Fruit fly (Drosophila melanogaster): ENCODE results near the gene Saf6.

Saf6 gene

dm6 chr2L:819315-820032 lies 3.7 kb upstream of the Saf6 start, which contains the start of the genes PGAP2 and Clp (continued):
- no peak for TF ChIP-seq grn (GFP tag; optimal IDR thresholded peaks at IDR 0.05)
- peak; percentile 62 for TF ChIP-seq CG10654 (GFP tag; optimal IDR thresholded peaks at IDR 0.05)
- TF ChIP-seq D19A (tag; optimal IDR thresholded peaks at IDR 0.05): no peak
- no peak for TF ChIP-seq bigmax (GFP tag; optimal IDR thresholded peaks at IDR 0.05)
- peak; percentile 26 for TF ChIP-seq CG15479 (GFP tag; optimal IDR thresholded peaks at IDR 0.05)
- peak; percentile 59; the same call in 1 of the 3 replicates for TF ChIP-seq CG7357 (GFP tag; IDR thresholded peaks at IDR 0.05)
- TF ChIP-seq ewg (GFP tag; optimal IDR thresholded peaks at IDR 0.05): peak; percentile 54
- TF ChIP-seq CG12104 (GFP tag; optimal IDR thresholded peaks at IDR 0.05): peak; percentile 79
- no peak for TF ChIP-seq Dfd (GFP tag; optimal IDR thresholded peaks at IDR 0.05)
- TF ChIP-seq CG14014 (GFP tag; IDR thresholded peaks at IDR 0.05): no peak; the same call in none of the 2 replicates
- peak; percentile 99 for TF ChIP-seq Sry-β (GFP tag; optimal IDR thresholded peaks at IDR 0.05)
- peak; percentile 57; the same call in 1 of the 2 replicates for TF ChIP-seq peb (GFP tag; IDR thresholded peaks at IDR 0.05)
- TF ChIP-seq CG1647 (GFP tag; optimal IDR thresholded peaks at IDR 0.05): peak; percentile 2
- peak; percentile 84 for TF ChIP-seq CG14710 (tag; optimal IDR thresholded peaks at IDR 0.05)
- TF ChIP-seq CG6813 (GFP tag; optimal IDR thresholded peaks at IDR 0.05): no peak
- no peak for TF ChIP-seq CG33213 (GFP tag; optimal IDR thresholded peaks at IDR 0.05)
- no peak for TF ChIP-seq gce (GFP tag; IDR thresholded peaks at IDR 0.05)
- TF ChIP-seq CG11398 (GFP tag; optimal IDR thresholded peaks at IDR 0.05): no peak
- no peak for TF ChIP-seq CG10565 (GFP tag; optimal IDR thresholded peaks at IDR 0.05)
- TF ChIP-seq sob (GFP tag; IDR thresholded peaks at IDR 0.05): peak; percentile 77
- peak in 1 of 2 experiments; percentile 51 for TF ChIP-seq crp (GFP tag; optimal IDR thresholded peaks at IDR 0.05)
- TF ChIP-seq Dip3 (GFP tag; optimal IDR thresholded peaks at IDR 0.05): no peak
- no peak for TF ChIP-seq jigr1 (GFP tag; IDR thresholded peaks at IDR 0.05)
- TF ChIP-seq CG12155 (GFP tag; optimal IDR thresholded peaks at IDR 0.05): peak; percentile 73
- no peak for TF ChIP-seq CG2202 (tag; optimal IDR thresholded peaks at IDR 0.05)
- peak; percentile 65 for TF ChIP-seq Blimp-1 (GFP tag; optimal IDR thresholded peaks at IDR 0.05)
- peak; percentile 87 for TF ChIP-seq sens (GFP tag)
- peak; percentile 61 for TF ChIP-seq NfI (GFP tag; optimal IDR thresholded peaks at IDR 0.05)
- no peak for TF ChIP-seq gfzf (GFP tag; optimal IDR thresholded peaks at IDR 0.05)
- TF ChIP-seq CG16779 (GFP tag; IDR thresholded peaks at IDR 0.05): no peak
- peak; percentile 35 for TF ChIP-seq CG9609 (GFP tag; optimal IDR thresholded peaks at IDR 0.05)
- TF ChIP-seq dpn (GFP tag; optimal IDR thresholded peaks at IDR 0.05): peak; percentile 50 to 77
- TF ChIP-seq h (optimal IDR thresholded peaks at IDR 0.05): no peak
- TF ChIP-seq Poxn (GFP tag; IDR thresholded peaks at IDR 0.05): peak; percentile 23; the same call in 1 of the 2 replicates
- peak; percentile 50 for TF ChIP-seq HLH54F (GFP tag; optimal IDR thresholded peaks at IDR 0.05)
- peak; percentile 77 for TF ChIP-seq CG15269 (tag; optimal IDR thresholded peaks at IDR 0.05)
- no peak; the same call in 1 of the 2 replicates for TF ChIP-seq onecut (GFP tag; IDR thresholded peaks at IDR 0.05)
- peak; percentile 73 for TF ChIP-seq H15 (GFP tag; IDR thresholded peaks at IDR 0.05)
- TF ChIP-seq unc-4 (GFP tag; IDR thresholded peaks at IDR 0.05; ENCODE audit: partially characterized antibody): peak; percentile 57; the same call in 1 of the 2 replicates
- no peak for TF ChIP-seq CG10274 (GFP tag; optimal IDR thresholded peaks at IDR 0.05)
- peak; percentile 77 for TF ChIP-seq BEAF-32 (GFP tag; optimal IDR thresholded peaks at IDR 0.05)
- no peak for TF ChIP-seq CG6854 (GFP tag; optimal IDR thresholded peaks at IDR 0.05)
- TF ChIP-seq row (GFP tag; IDR thresholded peaks at IDR 0.05): peak; percentile 94
- peak; percentile 22 for TF ChIP-seq mirr (GFP tag; optimal IDR thresholded peaks at IDR 0.05)
- TF ChIP-seq CG11093 (GFP tag; IDR thresholded peaks at IDR 0.05): peak; percentile 58; the same call in 2 of the 3 replicates
- TF ChIP-seq CG7271 (tag; optimal IDR thresholded peaks at IDR 0.05): peak; percentile 5
- peak; percentile 61 for TF ChIP-seq Max (GFP tag; optimal IDR thresholded peaks at IDR 0.05)
- TF ChIP-seq Hr51 (GFP tag; optimal IDR thresholded peaks at IDR 0.05): peak in 1 of 2 experiments; percentile 11
- peak; percentile 30 for TF ChIP-seq schlank (tag; optimal IDR thresholded peaks at IDR 0.05)
